In the genomic region with DNA sequence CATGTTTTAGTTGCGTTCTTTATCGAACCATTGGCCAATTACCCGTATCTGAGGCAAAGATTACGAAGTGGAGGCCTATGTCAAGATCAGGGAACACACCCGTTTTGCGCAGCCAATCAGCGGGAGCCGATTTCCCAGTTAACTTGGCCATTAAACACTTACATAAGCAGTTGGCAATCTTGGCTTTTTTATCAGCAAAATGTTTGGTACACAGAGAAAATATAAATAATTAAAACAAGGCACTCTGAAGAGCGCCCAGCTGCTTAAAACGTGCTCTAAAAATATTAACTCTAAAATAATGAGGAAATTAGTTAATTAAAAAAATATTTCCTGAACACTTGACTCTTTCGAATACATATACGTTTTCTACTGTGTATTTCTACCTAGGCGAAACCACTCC, we compare ENCODE assay signal across 5 fruit fly cellular contexts.
TF ChIP-seq lines count a peak whose summit lies in the region.

No protein-coding gene starts in this region.

- no peak for TF ChIP-seq CTCF in whole organism, embryonic (GFP tag; optimal IDR thresholded peaks at IDR 0.05; lab: Kevin White, UChicago)

TF ChIP-seq in whole organism, adult, 20 proteins besides CTCF, POLR2A, EP300 and RAD21:
- no peak for TF ChIP-seq Mnt (GFP tag; optimal IDR thresholded peaks at IDR 0.05; lab: Kevin White, UChicago)
- TF ChIP-seq ovo (GFP tag; optimal IDR thresholded peaks at IDR 0.05; lab: Kevin White, UChicago): no peak
- no peak for TF ChIP-seq CG11617 (GFP tag; optimal IDR thresholded peaks at IDR 0.05; lab: Kevin White, UChicago)
- TF ChIP-seq kay (GFP tag; lab: Kevin White, UChicago; ENCODE audit: borderline replicate concordance): peak; percentile 71
- TF ChIP-seq Hr96 (GFP tag; optimal IDR thresholded peaks at IDR 0.05; lab: Kevin White, UChicago): no peak

TF ChIP-seq in whole organism, embryonic, 481 proteins besides CTCF, POLR2A, EP300 and RAD21 (continues in another document):
- no peak for TF ChIP-seq CG14965 (GFP tag; optimal IDR thresholded peaks at IDR 0.05; lab: Kevin White, UChicago; ENCODE audit: borderline replicate concordance)
- peak; percentile 29; the same call in 1 of the 3 replicates for TF ChIP-seq Mrtf (GFP tag; IDR thresholded peaks at IDR 0.05; lab: Robert Waterston, UW)
- TF ChIP-seq ftz-f1 (GFP tag; optimal IDR thresholded peaks at IDR 0.05; lab: Kevin White, UChicago): no peak
- peak; percentile 36; the same call in 1 of the 2 replicates for TF ChIP-seq CG8765 (GFP tag; IDR thresholded peaks at IDR 0.05; lab: Robert Waterston, UW)
- TF ChIP-seq CG11093 (GFP tag; IDR thresholded peaks at IDR 0.05; lab: Robert Waterston, UW): 0 out of 3 replicates have a peak, but pooled peaks have one; percentile 41
- TF ChIP-seq Aef1 (GFP tag; IDR thresholded peaks at IDR 0.05; lab: Robert Waterston, UW): peak; percentile 73
- TF ChIP-seq CG4360 (GFP tag; IDR thresholded peaks at IDR 0.05; lab: Robert Waterston, UW): no peak
- TF ChIP-seq Rx (GFP tag; IDR thresholded peaks at IDR 0.05; lab: Robert Waterston, UW): no peak
- TF ChIP-seq sens (GFP tag; lab: Kevin White, UChicago): peak; percentile 84
- no peak for TF ChIP-seq Mes4 (GFP tag; optimal IDR thresholded peaks at IDR 0.05; lab: Kevin White, UChicago)
- no peak for TF ChIP-seq bowl (GFP tag; IDR thresholded peaks at IDR 0.05; lab: Robert Waterston, UW)
- TF ChIP-seq CHES-1-like (GFP tag; optimal IDR thresholded peaks at IDR 0.05; lab: Kevin White, UChicago): peak; percentile 49
- peak; percentile 84 for TF ChIP-seq Hmr (GFP tag; optimal IDR thresholded peaks at IDR 0.05; lab: Kevin White, UChicago)
- peak; percentile 76 for TF ChIP-seq gem (tag; optimal IDR thresholded peaks at IDR 0.05; lab: Kevin White, UChicago)
- peak; percentile 28 for TF ChIP-seq fd96Cb (tag; optimal IDR thresholded peaks at IDR 0.05; lab: Kevin White, UChicago)
- peak; percentile 12 for TF ChIP-seq Max (GFP tag; optimal IDR thresholded peaks at IDR 0.05; lab: Kevin White, UChicago)
- TF ChIP-seq oc (tag; optimal IDR thresholded peaks at IDR 0.05; lab: Kevin White, UChicago): no peak
- peak; percentile 55 for TF ChIP-seq CG10321 (GFP tag; IDR thresholded peaks at IDR 0.05; lab: Robert Waterston, UW)
- TF ChIP-seq ken (GFP tag; IDR thresholded peaks at IDR 0.05; lab: Robert Waterston, UW): no peak
- peak; percentile 74 for TF ChIP-seq CG9727 (GFP tag; optimal IDR thresholded peaks at IDR 0.05; lab: Kevin White, UChicago)

TF ChIP-seq in whole organism, prepupa, 60 proteins besides CTCF, POLR2A, EP300 and RAD21 (continues in another document):
- TF ChIP-seq CG6276 (GFP tag; optimal IDR thresholded peaks at IDR 0.05; lab: Kevin White, UChicago) (no peak), Blimp-1 (GFP tag; optimal IDR thresholded peaks at IDR 0.05; lab: Kevin White, UChicago) (no peak), topi (GFP tag; optimal IDR thresholded peaks at IDR 0.05; lab: Kevin White, UChicago) (peak; percentile 29), CG11294 (GFP tag; IDR thresholded peaks at IDR 0.05; lab: Robert Waterston, UW) (no peak), fkh (GFP tag; optimal IDR thresholded peaks at IDR 0.05; lab: Kevin White, UChicago) (peak; percentile 10), fd59A (GFP tag; optimal IDR thresholded peaks at IDR 0.05; lab: Kevin White, UChicago) (no peak), eg (GFP tag; IDR thresholded peaks at IDR 0.05; lab: Robert Waterston, UW) (no peak), Eip75B (GFP tag; optimal IDR thresholded peaks at IDR 0.05; lab: Kevin White, UChicago) (peak; percentile 25), Ets21C (GFP tag; optimal IDR thresholded peaks at IDR 0.05; lab: Kevin White, UChicago) (peak; percentile 25), spab (GFP tag; optimal IDR thresholded peaks at IDR 0.05; lab: Kevin White, UChicago) (no peak), esn (GFP tag; optimal IDR thresholded peaks at IDR 0.05; lab: Kevin White, UChicago) (peak; percentile 68), CG6854 (GFP tag; optimal IDR thresholded peaks at IDR 0.05; lab: Kevin White, UChicago) (no peak), CG34406 (GFP tag; optimal IDR thresholded peaks at IDR 0.05; lab: Kevin White, UChicago) (peak; percentile 24), Lpt (GFP tag; optimal IDR thresholded peaks at IDR 0.05; lab: Kevin White, UChicago) (no peak), achi (GFP tag; optimal IDR thresholded peaks at IDR 0.05; lab: Kevin White, UChicago) (peak; percentile 35), ss (GFP tag; optimal IDR thresholded peaks at IDR 0.05; lab: Kevin White, UChicago) (no peak), Eip93F (GFP tag; optimal IDR thresholded peaks at IDR 0.05; lab: Kevin White, UChicago) (no peak), fd85E (GFP tag; optimal IDR thresholded peaks at IDR 0.05; lab: Kevin White, UChicago) (no peak), cyc (GFP tag; optimal IDR thresholded peaks at IDR 0.05; lab: Kevin White, UChicago) (peak; percentile 37), CG6808 (GFP tag; optimal IDR thresholded peaks at IDR 0.05; lab: Kevin White, UChicago) (no peak), CG1621 (tag; optimal IDR thresholded peaks at IDR 0.05; lab: Kevin White, UChicago) (no peak), CG9139 (GFP tag; optimal IDR thresholded peaks at IDR 0.05; lab: Kevin White, UChicago) (no peak)

TF ChIP-seq in whole organism, pupa, 21 proteins besides CTCF, POLR2A, EP300 and RAD21:
- TF ChIP-seq Snoo (tag; optimal IDR thresholded peaks at IDR 0.05; lab: Kevin White, UChicago) (peak; percentile 23), Pif1A (GFP tag; optimal IDR thresholded peaks at IDR 0.05; lab: Kevin White, UChicago) (peak; percentile 43), D1 (tag; optimal IDR thresholded peaks at IDR 0.05; lab: Kevin White, UChicago) (no peak), Pif1B (GFP tag; optimal IDR thresholded peaks at IDR 0.05; lab: Kevin White, UChicago) (peak; percentile 39), rn (GFP tag; IDR thresholded peaks at IDR 0.05; lab: Robert Waterston, UW) (no peak), CG9948 (tag; optimal IDR thresholded peaks at IDR 0.05; lab: Kevin White, UChicago) (peak; percentile 9), CG34367 (tag; optimal IDR thresholded peaks at IDR 0.05; lab: Kevin White, UChicago) (no peak), CG4496 (GFP tag; IDR thresholded peaks at IDR 0.05; lab: Robert Waterston, UW) (peak; percentile 14; the same call in 1 of the 3 replicates), CG15710 (tag; optimal IDR thresholded peaks at IDR 0.05; lab: Kevin White, UChicago) (peak; percentile 28), CG17806 (tag; optimal IDR thresholded peaks at IDR 0.05; lab: Kevin White, UChicago) (peak; percentile 36), CG8159 (tag; optimal IDR thresholded peaks at IDR 0.05; lab: Kevin White, UChicago) (peak; percentile 39), EcR (GFP tag; optimal IDR thresholded peaks at IDR 0.05; lab: Kevin White, UChicago) (no peak)

TF ChIP-seq in whole organism, wandering third instar larva, 38 proteins besides CTCF, POLR2A, EP300 and RAD21:
- TF ChIP-seq Rel (GFP tag; optimal IDR thresholded peaks at IDR 0.05; lab: Kevin White, UChicago): no peak
- TF ChIP-seq Rel (tag; optimal IDR thresholded peaks at IDR 0.05; lab: Kevin White, UChicago): no peak
- TF ChIP-seq woc (GFP tag; optimal IDR thresholded peaks at IDR 0.05; lab: Kevin White, UChicago): no peak
- peak; percentile 21 for TF ChIP-seq Hnf4 (GFP tag; optimal IDR thresholded peaks at IDR 0.05; lab: Kevin White, UChicago)
- no peak for TF ChIP-seq Jra (GFP tag; optimal IDR thresholded peaks at IDR 0.05; lab: Kevin White, UChicago)
- peak; percentile 60 for TF ChIP-seq rgr (GFP tag; optimal IDR thresholded peaks at IDR 0.05; lab: Kevin White, UChicago)
- TF ChIP-seq jim (GFP tag; optimal IDR thresholded peaks at IDR 0.05; lab: Kevin White, UChicago): no peak
- peak; percentile 60 for TF ChIP-seq h (GFP tag; optimal IDR thresholded peaks at IDR 0.05; lab: Kevin White, UChicago)
- TF ChIP-seq psq (GFP tag; optimal IDR thresholded peaks at IDR 0.05; lab: Kevin White, UChicago): peak; percentile 48
- TF ChIP-seq Dif (GFP tag; optimal IDR thresholded peaks at IDR 0.05; lab: Kevin White, UChicago; ENCODE audit: partially characterized antibody): no peak
- no peak for TF ChIP-seq lola (GFP tag; optimal IDR thresholded peaks at IDR 0.05; lab: Kevin White, UChicago)
- peak; percentile 36 for TF ChIP-seq fru (GFP tag; optimal IDR thresholded peaks at IDR 0.05; lab: Kevin White, UChicago)
- peak; percentile 14 for TF ChIP-seq sage (GFP tag; optimal IDR thresholded peaks at IDR 0.05; lab: Kevin White, UChicago)
- TF ChIP-seq brk (GFP tag; optimal IDR thresholded peaks at IDR 0.05; lab: Kevin White, UChicago): peak; percentile 32
- peak; percentile 48 for TF ChIP-seq ey (GFP tag; optimal IDR thresholded peaks at IDR 0.05; lab: Kevin White, UChicago)
- TF ChIP-seq foxo (GFP tag; optimal IDR thresholded peaks at IDR 0.05; lab: Kevin White, UChicago): peak in 1 of 2 experiments; percentile 54
- TF ChIP-seq Dfd (GFP tag; optimal IDR thresholded peaks at IDR 0.05; lab: Kevin White, UChicago): no peak
- no peak for TF ChIP-seq Myc (optimal IDR thresholded peaks at IDR 0.05; lab: Kevin White, UChicago)
- TF ChIP-seq CrebA (GFP tag; optimal IDR thresholded peaks at IDR 0.05; lab: Kevin White, UChicago; ENCODE audit: borderline replicate concordance): no peak
- no peak for TF ChIP-seq usp (GFP tag; optimal IDR thresholded peaks at IDR 0.05; lab: Kevin White, UChicago)
- TF ChIP-seq br (GFP tag; optimal IDR thresholded peaks at IDR 0.05; lab: Kevin White, UChicago): peak; percentile 58
- TF ChIP-seq CG32264 (GFP tag; optimal IDR thresholded peaks at IDR 0.05; lab: Kevin White, UChicago): no peak
- TF ChIP-seq HLH106 (tag; optimal IDR thresholded peaks at IDR 0.05; lab: Kevin White, UChicago): peak; percentile 12
- TF ChIP-seq Hr78 (GFP tag; optimal IDR thresholded peaks at IDR 0.05; lab: Kevin White, UChicago): no peak
- TF ChIP-seq OdsH (GFP tag; optimal IDR thresholded peaks at IDR 0.05; lab: Kevin White, UChicago): peak; percentile 58
- TF ChIP-seq sv (GFP tag; optimal IDR thresholded peaks at IDR 0.05; lab: Kevin White, UChicago): peak; percentile 32
TF ChIP-seq in whole organism, wandering third instar larva: peak in this region for 13.
